Worm (Caenorhabditis elegans) whole organism, L4 larva: ENCODE results near the gene ctl-3.
A peak's percentile ranks its signal among the peaks of the same experiment; 100 is the strongest.

Experiments
- F44E2.7 ChIP-seq: fragments of 200-800 bp; sonication (Bioruptor generic); IDR thresholded peaks from 2 replicates; pipeline ENCODE4 v2.1.2; 2022; ENCODE audit warnings: missing genetic modification characterization, missing compliant biosample characterization
- Y5F2A.4 ChIP-seq: fragments of 200-800 bp; sonication (Bioruptor generic); optimal IDR thresholded peaks from 2 replicates; lab custom pipeline; 2018; ENCODE audit warnings: mild to moderate bottlenecking, missing genetic modification characterization, missing compliant biosample characterization
- ZK337.2 ChIP-seq: fragments of 200-800 bp; sonication (Bioruptor generic); IDR thresholded peaks from 2 replicates; pipeline ENCODE4 v1.3.6; 2022; ENCODE audit warnings: missing genetic modification reagents, missing genetic modification characterization, missing compliant biosample characterization
- ceh-44 ChIP-seq: fragments of 200-800 bp; sonication (Bioruptor generic); IDR thresholded peaks from 2 replicates; pipeline ENCODE4 v1.3.6; 2022; ENCODE audit warnings: missing genetic modification reagents, missing genetic modification characterization, missing compliant biosample characterization
- ceh-62 ChIP-seq: sonication (generic microtip); optimal IDR thresholded peaks from 2 replicates; lab custom pipeline; 2017; ENCODE audit warnings: missing biosample characterization, missing genetic modification characterization
- ctbp-1 ChIP-seq: fragments of 200-800 bp; sonication (Bioruptor generic); IDR thresholded peaks from 2 replicates; pipeline ENCODE4 v1.3.6; 2022; ENCODE audit warnings: missing genetic modification reagents, missing genetic modification characterization, missing compliant biosample characterization
- daf-12 ChIP-seq: fragments of 150-350 bp; optimal IDR thresholded peaks from 2 replicates; lab custom pipeline; 2014; ENCODE audit warnings: missing biosample characterization, missing genetic modification reagents, missing genetic modification characterization
- daf-16 ChIP-seq, 3 experiments: sonication (generic microtip); optimal IDR thresholded peaks; 2 replicates each; lab custom pipeline; 2016 to 2017; ENCODE audit warnings: missing genetic modification characterization in 3 of 3, missing genetic modification reagents in 3 of 3, mild to moderate bottlenecking in 2 of 3, missing compliant biosample characterization in 2 of 3, missing biosample characterization in 1 of 3, moderate library complexity in 1 of 3
- daf-19 ChIP-seq: fragments of 200-800 bp; sonication (Bioruptor generic); conservative IDR thresholded peaks from 2 replicates; pipeline ENCODE4 v1.3.6; 2022; ENCODE audit warnings: missing genetic modification characterization, missing compliant biosample characterization
- dmd-6 ChIP-seq: fragments of 200-800 bp; sonication (Bioruptor generic); IDR thresholded peaks from 2 replicates; pipeline ENCODE4 v1.3.6; 2022; ENCODE audit warnings: missing genetic modification reagents, missing genetic modification characterization, missing compliant biosample characterization
- dmd-9 ChIP-seq: fragments of 200-800 bp; sonication (Bioruptor generic); IDR thresholded peaks from 2 replicates; pipeline ENCODE4 v1.3.6; 2022; ENCODE audit warnings: missing genetic modification reagents, missing genetic modification characterization, missing compliant biosample characterization
- dpl-1 ChIP-seq: fragments of 150-350 bp; optimal IDR thresholded peaks from 2 replicates; lab custom pipeline; 2014; ENCODE audit warnings: missing biosample characterization, missing genetic modification reagents, missing genetic modification characterization
- egl-27 ChIP-seq: sonication (generic microtip); optimal IDR thresholded peaks from 3 replicates; lab custom pipeline; 2017; ENCODE audit warnings: missing biosample characterization, missing genetic modification reagents, missing genetic modification characterization
- hlh-11 ChIP-seq: fragments of 200-800 bp; sonication (Bioruptor generic); optimal IDR thresholded peaks from 2 replicates; lab custom pipeline; 2018; ENCODE audit warnings: mild to moderate bottlenecking, missing genetic modification characterization, missing compliant biosample characterization
- hmg-1.1 ChIP-seq: fragments of 200-800 bp; sonication (Bioruptor generic); IDR thresholded peaks from 2 replicates; pipeline ENCODE4 v1.3.6; 2022; ENCODE audit warnings: missing genetic modification reagents, missing genetic modification characterization, missing compliant biosample characterization
- lin-13 ChIP-seq: fragments of 150-350 bp; optimal IDR thresholded peaks from 2 replicates; lab custom pipeline; 2014; ENCODE audit warnings: missing biosample characterization, missing genetic modification reagents, missing genetic modification characterization
- lin-38 ChIP-seq: fragments of 200-800 bp; sonication (Bioruptor generic); IDR thresholded peaks from 2 replicates; pipeline ENCODE4 v1.3.6; 2022; ENCODE audit warnings: missing genetic modification reagents, missing genetic modification characterization, missing compliant biosample characterization
- madf-5 ChIP-seq, 2 experiments: fragments of 200-800 bp; sonication (Bioruptor generic); IDR thresholded peaks; 2 replicates each; pipeline ENCODE4 v1.3.6; 2022; ENCODE audit warnings: missing compliant biosample characterization in 2 of 2, missing genetic modification characterization in 2 of 2
- mdl-1 ChIP-seq, 2 experiments: fragments of 150-350 bp in 1 of 2; sonication (generic microtip) in 1 of 2; optimal IDR thresholded peaks; 2 replicates each; lab custom pipeline; 2014 to 2017; ENCODE audit warnings: missing biosample characterization in 2 of 2, missing genetic modification characterization in 2 of 2
- nhr-11 ChIP-seq: fragments of 150-350 bp; optimal IDR thresholded peaks from 2 replicates; lab custom pipeline; 2014; ENCODE audit warnings: missing biosample characterization, missing genetic modification characterization
- nhr-25 ChIP-seq: sonication (generic microtip); optimal IDR thresholded peaks from 2 replicates; lab custom pipeline; 2017; ENCODE audit warnings: missing genetic modification characterization, mild to moderate bottlenecking, missing compliant biosample characterization, antibody characterized with exemption, moderate library complexity, borderline replicate concordance; ENCODE audit not compliant: insufficient read depth
- nhr-28 ChIP-seq: fragments of 150-350 bp; optimal IDR thresholded peaks from 2 replicates; lab custom pipeline; 2014; ENCODE audit warnings: missing biosample characterization, missing genetic modification characterization
- nhr-42 ChIP-seq: fragments of 200-800 bp; sonication (Bioruptor generic); IDR thresholded peaks from 2 replicates; pipeline ENCODE4 v1.3.6; 2022; ENCODE audit warnings: missing genetic modification characterization, missing compliant biosample characterization
- php-3 ChIP-seq: fragments of 200-800 bp; sonication (Bioruptor generic); IDR thresholded peaks from 2 replicates; pipeline ENCODE4 v1.3.6; 2022; ENCODE audit warnings: missing genetic modification reagents, missing genetic modification characterization, missing compliant biosample characterization
- pqm-1 ChIP-seq: sonication (generic microtip); optimal IDR thresholded peaks from 2 replicates; lab custom pipeline; 2017; ENCODE audit warnings: missing biosample characterization, missing genetic modification characterization
- skn-1 ChIP-seq: fragments of 150-350 bp; optimal IDR thresholded peaks from 2 replicates; lab custom pipeline; 2014; ENCODE audit warnings: missing biosample characterization, missing genetic modification characterization
- snpc-1.2 ChIP-seq: fragments of 200-800 bp; sonication (Bioruptor generic); IDR thresholded peaks from 2 replicates; pipeline ENCODE4 v1.3.6; 2022; ENCODE audit warnings: missing genetic modification reagents, missing genetic modification characterization, missing compliant biosample characterization
- spr-3 ChIP-seq: fragments of 200-800 bp; sonication (Bioruptor generic); optimal IDR thresholded peaks from 2 replicates; lab custom pipeline; 2018; ENCODE audit warnings: mild to moderate bottlenecking, missing genetic modification characterization, missing compliant biosample characterization
- unc-39 ChIP-seq: sonication (generic microtip); optimal IDR thresholded peaks from 2 replicates; lab custom pipeline; 2017; ENCODE audit warnings: missing biosample characterization, missing genetic modification characterization
- unc-62 ChIP-seq, 3 experiments: fragments of 150-350 bp in 1 of 3; sonication (generic microtip); optimal IDR thresholded peaks in 2 of 3; peaks in 1 of 3; 1 replicate in 1 of 3; 2 replicates in 2 of 3; lab custom pipeline; 2014 to 2017; ENCODE audit warnings: missing biosample characterization in 3 of 3, missing genetic modification characterization in 3 of 3, missing genetic modification reagents in 3 of 3, missing genotype in 1 of 3
- vab-7 ChIP-seq: fragments of 200-800 bp; sonication (Bioruptor generic); IDR thresholded peaks from 2 replicates; pipeline ENCODE4 v1.3.6; 2022; ENCODE audit warnings: missing genetic modification reagents, missing genetic modification characterization, missing compliant biosample characterization
- ztf-7 ChIP-seq: fragments of 150-350 bp; optimal IDR thresholded peaks from 2 replicates; lab custom pipeline; 2014; ENCODE audit warnings: missing biosample characterization, missing genetic modification characterization

The ctl-3 gene

ce11 chrII:14294390-14294789 is 16.2 kb downstream of the ctl-3 start:
- TF ChIP-seq dpl-1 (GFP tag; lab: Kevin White, UChicago) = no peak
- peak in 1 of 2 experiments; percentile 79 for TF ChIP-seq unc-62 (GFP tag; optimal IDR thresholded peaks at IDR 0.05 in 1 of 2; lab: Kevin White, UChicago)
- no peak for TF ChIP-seq unc-62 (tag; optimal IDR thresholded peaks at IDR 0.05; lab: Kevin White, UChicago)
- TF ChIP-seq ZK337.2 = no peak

- TF ChIP-seq nhr-28 (tag; lab: Kevin White, UChicago) = peak; percentile 1
- TF ChIP-seq mdl-1 (tag; optimal IDR thresholded peaks at IDR 0.05; lab: Kevin White, UChicago) = peak in 1 of 2 experiments; percentile 18
- TF ChIP-seq snpc-1.2 (GFP tag; lab: Robert Waterston, UW) = no peak
Measured at ce11 chrII:14292519-14292918, 18.1 kb downstream of the ctl-3 start, which contains the start of gene Y54G11A.4. TSS of gene Y54G11A.4 (plus strand) at chrII:14292819.

- TF ChIP-seq nhr-42 = 0 out of 2 replicates have a peak, but pooled peaks have one; percentile 36
Measured at ce11 chrII:14291854-14292253, 18.7 kb downstream of the ctl-3 start.

ce11 chrII:14290846-14291245 is 19.7 kb downstream of the ctl-3 start:
- TF ChIP-seq dmd-6 (GFP tag; lab: Robert Waterston, UW) = peak; percentile 31; the same call in 1 of the 2 replicates
- TF ChIP-seq hmg-1.1 (GFP tag; lab: Robert Waterston, UW) = no peak
- TF ChIP-seq hlh-11 (tag; lab: Kevin White, UChicago) = no peak
- TF ChIP-seq daf-12 (tag; lab: Kevin White, UChicago) = no peak
- no peak for TF ChIP-seq daf-16 (GFP tag; optimal IDR thresholded peaks at IDR 0.05; lab: Kevin White, UChicago)
- TF ChIP-seq daf-16 (tag; optimal IDR thresholded peaks at IDR 0.05; lab: Kevin White, UChicago) = peak; percentile 83
- TF ChIP-seq pqm-1 (tag; lab: Kevin White, UChicago) = peak; percentile 8
- peak; percentile 57 for TF ChIP-seq nhr-28 (tag; lab: Kevin White, UChicago)

ce11 chrII:14288968-14289367 is 21.6 kb downstream of the ctl-3 start, which contains the start of gene srh-42:
TSS of gene srh-42 (minus strand) at chrII:14289068.
- TF ChIP-seq vab-7 = no peak
- no peak for TF ChIP-seq ztf-7 (tag; lab: Kevin White, UChicago)
- no peak for TF ChIP-seq nhr-11
- no peak for TF ChIP-seq F44E2.7 (GFP tag; lab: Robert Waterston, UW)
- no peak for TF ChIP-seq php-3 (GFP tag; lab: Robert Waterston, UW)
- no peak for TF ChIP-seq snpc-1.2 (GFP tag; lab: Robert Waterston, UW)
- TF ChIP-seq egl-27 (tag; lab: Kevin White, UChicago) = no peak
- TF ChIP-seq skn-1 (tag; lab: Kevin White, UChicago) = no peak
- TF ChIP-seq, all 104 proteins: peak for 0

ce11 chrII:14287277-14287676 is 23.3 kb downstream of the ctl-3 start, which contains the start of gene srh-41:
TSS of gene srh-41 (minus strand) at chrII:14287377.
- no peak for TF ChIP-seq nhr-25
- no peak for TF ChIP-seq F44E2.7 (GFP tag; lab: Robert Waterston, UW)
- no peak for TF ChIP-seq madf-5 (GFP tag; IDR thresholded peaks at IDR 0.05; lab: Robert Waterston, UW)
- TF ChIP-seq spr-3 (GFP tag; lab: Kevin White, UChicago) = no peak
- TF ChIP-seq ceh-62 (tag; lab: Kevin White, UChicago) = no peak
- TF ChIP-seq unc-39 = no peak
- no peak for TF ChIP-seq ctbp-1 (GFP tag; lab: Robert Waterston, UW)
- TF ChIP-seq lin-13 (GFP tag; lab: Kevin White, UChicago) = no peak
- TF ChIP-seq dmd-6 (GFP tag; lab: Robert Waterston, UW) = no peak
- TF ChIP-seq mdl-1 (tag; optimal IDR thresholded peaks at IDR 0.05; lab: Kevin White, UChicago) = no peak
- no peak for TF ChIP-seq vab-7
- no peak for TF ChIP-seq lin-38
- TF ChIP-seq ceh-44 (GFP tag; lab: Robert Waterston, UW) = no peak
- no peak for TF ChIP-seq Y5F2A.4
- TF ChIP-seq daf-19 (GFP tag; lab: Robert Waterston, UW) = no peak
- no peak for TF ChIP-seq dmd-9 (GFP tag; lab: Robert Waterston, UW)
